Worm (Caenorhabditis elegans) whole organism, L2 larva: ENCODE results near the gene F08G2.8.

Source experiments
- R02D3.7 ChIP-seq: fragments of 150-350 bp; optimal IDR thresholded peaks from 2 replicates; lab custom pipeline; 2014; ENCODE audit warnings: missing biosample characterization, missing genetic modification characterization
- Y55F3AM.14 ChIP-seq: fragments of 200-800 bp; sonication (Bioruptor generic); optimal IDR thresholded peaks from 2 replicates; lab custom pipeline; 2018; ENCODE audit warnings: mild to moderate bottlenecking, missing genetic modification characterization, missing compliant biosample characterization
- alr-1 ChIP-seq: fragments of 150-350 bp; optimal IDR thresholded peaks from 2 replicates; lab custom pipeline; 2014; ENCODE audit warnings: missing biosample characterization, missing genetic modification characterization
- aly-2 ChIP-seq: fragments of 150-350 bp; optimal IDR thresholded peaks from 2 replicates; lab custom pipeline; 2014; ENCODE audit warnings: missing biosample characterization, missing genetic modification characterization
- ama-1 ChIP-seq: fragments of 150-350 bp; optimal IDR thresholded peaks from 2 replicates; lab custom pipeline; 2018; ENCODE audit warnings: inconsistent platforms
- blmp-1 ChIP-seq: sonication (generic microtip); optimal IDR thresholded peaks from 2 replicates; lab custom pipeline; 2017; ENCODE audit warnings: missing genetic modification characterization, mild to moderate bottlenecking, missing compliant biosample characterization, antibody characterized with exemption, moderate library complexity; ENCODE audit not compliant: insufficient read depth
- ceh-16 ChIP-seq: fragments of 150-350 bp; optimal IDR thresholded peaks from 2 replicates; lab custom pipeline; 2014; ENCODE audit warnings: missing biosample characterization, missing genetic modification characterization
- ceh-82 ChIP-seq: fragments of 150-350 bp; optimal IDR thresholded peaks from 2 replicates; lab custom pipeline; 2014; ENCODE audit warnings: missing biosample characterization, missing genetic modification characterization
- crh-2 ChIP-seq: sonication (generic microtip); optimal IDR thresholded peaks from 2 replicates; lab custom pipeline; 2017; ENCODE audit warnings: missing biosample characterization, missing genetic modification characterization
- dmd-4 ChIP-seq: sonication (generic microtip); optimal IDR thresholded peaks from 2 replicates; lab custom pipeline; 2017; ENCODE audit warnings: missing biosample characterization, missing genetic modification characterization
- egl-27 ChIP-seq: sonication (generic microtip); optimal IDR thresholded peaks from 3 replicates; lab custom pipeline; 2017; ENCODE audit warnings: missing biosample characterization, missing genetic modification reagents, missing genetic modification characterization
- elt-1 ChIP-seq: fragments of 150-350 bp; optimal IDR thresholded peaks from 2 replicates; lab custom pipeline; 2014; ENCODE audit warnings: missing biosample characterization, missing genetic modification characterization
- fos-1 ChIP-seq: fragments of 150-350 bp; optimal IDR thresholded peaks from 2 replicates; lab custom pipeline; 2014; ENCODE audit warnings: missing biosample characterization, missing genetic modification characterization
- lin-11 ChIP-seq: fragments of 150-350 bp; sonication (generic microtip); optimal IDR thresholded peaks from 2 replicates; lab custom pipeline; 2014; ENCODE audit warnings: missing biosample characterization, missing genetic modification characterization, inconsistent platforms, mixed read lengths
- lin-13 ChIP-seq: fragments of 150-350 bp; optimal IDR thresholded peaks from 2 replicates; lab custom pipeline; 2014; ENCODE audit warnings: missing biosample characterization, missing genetic modification reagents, missing genetic modification characterization
- lsy-2 ChIP-seq, 2 experiments: fragments of 150-350 bp in 1 of 2; sonication (generic microtip) in 1 of 2; optimal IDR thresholded peaks; 2 replicates each; lab custom pipeline; 2014 to 2017; ENCODE audit warnings: missing biosample characterization in 2 of 2, missing genetic modification characterization in 2 of 2
- mab-5 ChIP-seq: fragments of 150-350 bp; optimal IDR thresholded peaks from 2 replicates; lab custom pipeline; 2014; ENCODE audit warnings: missing biosample characterization, missing genetic modification characterization
- mdl-1 ChIP-seq, 2 experiments: fragments of 150-350 bp in 1 of 2; sonication (generic microtip) in 1 of 2; optimal IDR thresholded peaks; 2 replicates each; lab custom pipeline; 2017; ENCODE audit warnings: missing biosample characterization in 2 of 2, missing genetic modification characterization in 2 of 2
- nhr-10 ChIP-seq: sonication (generic microtip); optimal IDR thresholded peaks from 2 replicates; lab custom pipeline; 2017; ENCODE audit warnings: missing biosample characterization, missing genetic modification characterization
- nhr-12 ChIP-seq: fragments of 150-350 bp; optimal IDR thresholded peaks from 2 replicates; lab custom pipeline; 2014; ENCODE audit warnings: missing biosample characterization, missing genetic modification characterization
- nhr-129 ChIP-seq: fragments of 150-350 bp; optimal IDR thresholded peaks from 2 replicates; lab custom pipeline; 2014; ENCODE audit warnings: missing biosample characterization, missing genetic modification characterization
- nhr-21 ChIP-seq: fragments of 150-350 bp; optimal IDR thresholded peaks from 2 replicates; lab custom pipeline; 2014; ENCODE audit warnings: missing biosample characterization, missing genetic modification characterization
- nhr-23 ChIP-seq: fragments of 150-350 bp; optimal IDR thresholded peaks from 2 replicates; lab custom pipeline; 2014; ENCODE audit warnings: missing biosample characterization, missing genetic modification reagents, missing genetic modification characterization
- nhr-237 ChIP-seq: fragments of 150-350 bp; optimal IDR thresholded peaks from 2 replicates; lab custom pipeline; 2014; ENCODE audit warnings: missing biosample characterization, missing genetic modification characterization
- nhr-25 ChIP-seq: fragments of 150-350 bp; sonication (generic microtip); optimal IDR thresholded peaks from 3 replicates; lab custom pipeline; 2014; ENCODE audit warnings: missing biosample characterization, missing genetic modification characterization
- peb-1 ChIP-seq: fragments of 150-350 bp; optimal IDR thresholded peaks from 2 replicates; lab custom pipeline; 2014; ENCODE audit warnings: missing biosample characterization, missing genetic modification characterization
- sem-4 ChIP-seq: fragments of 150-350 bp; optimal IDR thresholded peaks from 2 replicates; lab custom pipeline; 2014; ENCODE audit warnings: missing biosample characterization, missing genetic modification reagents, missing genetic modification characterization
- sma-3 ChIP-seq: sonication (generic microtip); optimal IDR thresholded peaks from 2 replicates; lab custom pipeline; 2016; ENCODE audit warnings: missing genetic modification reagents, missing genetic modification characterization, missing compliant biosample characterization
- sma-9 ChIP-seq, 2 experiments: fragments of 150-350 bp in 1 of 2; sonication (generic microtip) in 1 of 2; optimal IDR thresholded peaks; 2 replicates each; lab custom pipeline; 2014 to 2016; ENCODE audit warnings: missing genetic modification characterization in 2 of 2, mild to moderate bottlenecking in 1 of 2, missing biosample characterization in 1 of 2, missing compliant biosample characterization in 1 of 2, missing genetic modification reagents in 1 of 2, moderate library complexity in 1 of 2
- snpc-4 ChIP-seq: fragments of 150-350 bp; optimal IDR thresholded peaks from 2 replicates; lab custom pipeline; 2014; ENCODE audit warnings: missing biosample characterization, missing genetic modification characterization
- unc-39 ChIP-seq: fragments of 150-350 bp; optimal IDR thresholded peaks from 2 replicates; lab custom pipeline; 2014; ENCODE audit warnings: missing biosample characterization, missing genetic modification characterization
- unc-55 ChIP-seq: fragments of 150-350 bp; sonication (generic microtip); optimal IDR thresholded peaks from 3 replicates; lab custom pipeline; 2014; ENCODE audit warnings: missing biosample characterization, missing genetic modification reagents, missing genetic modification characterization
- zag-1 ChIP-seq: fragments of 150-350 bp; optimal IDR thresholded peaks from 2 replicates; lab custom pipeline; 2014; ENCODE audit warnings: missing biosample characterization, missing genetic modification characterization
- ztf-11 ChIP-seq: sonication (generic microtip); optimal IDR thresholded peaks from 2 replicates; lab custom pipeline; 2017; ENCODE audit warnings: missing biosample characterization, missing genetic modification characterization
- ztf-4 ChIP-seq: fragments of 150-350 bp; optimal IDR thresholded peaks from 2 replicates; lab custom pipeline; 2014; ENCODE audit warnings: missing biosample characterization, missing genetic modification characterization

F08G2.8 gene

ce11 chrII:13846018-13846417, 6.1 kb upstream of the F08G2.8 start:
- TF ChIP-seq peb-1 (no peak), mdl-1 (tag; optimal IDR thresholded peaks at IDR 0.05; lab: Kevin White, UChicago) (no peak), crh-2 (tag; lab: Kevin White, UChicago) (peak; percentile 43), nhr-237 (tag; lab: Kevin White, UChicago) (no peak), aly-2 (tag; lab: Kevin White, UChicago) (no peak), Y55F3AM.14 (GFP tag; lab: Kevin White, UChicago) (no peak), fos-1 (tag; lab: Kevin White, UChicago) (peak; percentile 77), sem-4 (tag; lab: Kevin White, UChicago) (no peak), zag-1 (no peak)

- no peak for TF ChIP-seq R02D3.7
- no peak for TF ChIP-seq mdl-1 (tag; optimal IDR thresholded peaks at IDR 0.05; lab: Kevin White, UChicago)
- TF ChIP-seq nhr-12 = no peak
- TF ChIP-seq alr-1 (tag; lab: Kevin White, UChicago) = no peak
- TF ChIP-seq lsy-2 (tag; optimal IDR thresholded peaks at IDR 0.05; lab: Kevin White, UChicago) = peak in 1 of 2 experiments; percentile 15
- TF ChIP-seq ztf-11 (tag; lab: Kevin White, UChicago) = no peak
- TF ChIP-seq ceh-16 (tag; lab: Kevin White, UChicago) = no peak
Observed at ce11 chrII:13847366-13847765, 4.7 kb upstream of the F08G2.8 start.

- TF ChIP-seq snpc-4 (tag; lab: Kevin White, UChicago) = peak; percentile 88
- TF ChIP-seq nhr-21 = peak; percentile 29
- peak; percentile 52 for TF ChIP-seq sma-3 (GFP tag; lab: Kevin White, UChicago)
- peak; percentile 11 for TF ChIP-seq ama-1 (lab: Kevin White, UChicago)
- peak in 1 of 2 experiments; percentile 11 for TF ChIP-seq lsy-2 (tag; optimal IDR thresholded peaks at IDR 0.05; lab: Kevin White, UChicago)
- TF ChIP-seq crh-2 (tag; lab: Kevin White, UChicago) = peak; percentile 53
- peak; percentile 3 for TF ChIP-seq fos-1 (tag; lab: Kevin White, UChicago)
Observed at ce11 chrII:13852532-13853199, 562 bp downstream of the F08G2.8 start.

- TF ChIP-seq mab-5 (tag; lab: Kevin White, UChicago) = no peak
- TF ChIP-seq lin-11 (tag; lab: Kevin White, UChicago) = no peak
- no peak for TF ChIP-seq dmd-4 (tag; lab: Kevin White, UChicago)
- no peak for TF ChIP-seq blmp-1
- TF ChIP-seq egl-27 (tag; lab: Kevin White, UChicago) = no peak
- TF ChIP-seq alr-1 (tag; lab: Kevin White, UChicago) = no peak
- TF ChIP-seq unc-39 = no peak
- TF ChIP-seq fos-1 (tag; lab: Kevin White, UChicago) = no peak
- no peak for TF ChIP-seq ceh-82
- TF ChIP-seq ama-1 (lab: Kevin White, UChicago) = no peak
- TF ChIP-seq Y55F3AM.14 (GFP tag; lab: Kevin White, UChicago) = no peak
- no peak for TF ChIP-seq R02D3.7
- TF ChIP-seq sma-3 (GFP tag; lab: Kevin White, UChicago) = no peak
- no peak for TF ChIP-seq unc-55 (GFP tag; lab: Kevin White, UChicago)
- TF ChIP-seq lin-13 = no peak
- TF ChIP-seq nhr-10 (tag; lab: Kevin White, UChicago) = no peak
- no peak for TF ChIP-seq nhr-129
- no peak for TF ChIP-seq nhr-12
- no peak for TF ChIP-seq nhr-25 (tag; lab: Kevin White, UChicago)
- no peak for TF ChIP-seq sma-9 (GFP tag; optimal IDR thresholded peaks at IDR 0.05; lab: Kevin White, UChicago)
- TF ChIP-seq sma-9 (tag; optimal IDR thresholded peaks at IDR 0.05; lab: Kevin White, UChicago) = no peak
Observed at ce11 chrII:13855352-13855751, 3.2 kb downstream of the F08G2.8 start.

- TF ChIP-seq ama-1 (lab: Kevin White, UChicago) (no peak), nhr-10 (tag; lab: Kevin White, UChicago) (no peak), sma-9 (GFP tag; optimal IDR thresholded peaks at IDR 0.05; lab: Kevin White, UChicago) (no peak), sma-9 (tag; optimal IDR thresholded peaks at IDR 0.05; lab: Kevin White, UChicago) (no peak), ztf-4 (tag; lab: Kevin White, UChicago) (no peak), ceh-82 (no peak), blmp-1 (no peak), nhr-23 (tag; lab: Kevin White, UChicago) (no peak), lsy-2 (tag; optimal IDR thresholded peaks at IDR 0.05; lab: Kevin White, UChicago) (no peak), sem-4 (tag; lab: Kevin White, UChicago) (no peak), lin-11 (tag; lab: Kevin White, UChicago) (no peak), ztf-11 (tag; lab: Kevin White, UChicago) (no peak), elt-1 (no peak)
Observed at ce11 chrII:13858352-13858751, 6.2 kb downstream of the F08G2.8 start.
